Worm (Caenorhabditis elegans) whole organism, L2 larva: ENCODE data around the gene uda-1.

ENCODE experiments used
- C34F6.9 ChIP-seq: fragments of 150-350 bp; optimal IDR thresholded peaks from 2 replicates; lab custom pipeline; 2014; ENCODE audit warnings: missing biosample characterization, missing genetic modification characterization
- F13H6.1 ChIP-seq: sonication (generic microtip); optimal IDR thresholded peaks from 2 replicates; lab custom pipeline; 2016; ENCODE audit warnings: missing genetic modification characterization, missing compliant biosample characterization
- R02D3.7 ChIP-seq: fragments of 150-350 bp; optimal IDR thresholded peaks from 2 replicates; lab custom pipeline; 2014; ENCODE audit warnings: missing biosample characterization, missing genetic modification characterization
- Y55F3AM.14 ChIP-seq: fragments of 200-800 bp; sonication (Bioruptor generic); optimal IDR thresholded peaks from 2 replicates; lab custom pipeline; 2018; ENCODE audit warnings: mild to moderate bottlenecking, missing genetic modification characterization, missing compliant biosample characterization
- ZK546.5 ChIP-seq: sonication (generic microtip); optimal IDR thresholded peaks from 2 replicates; lab custom pipeline; 2017; ENCODE audit warnings: missing biosample characterization, missing genetic modification characterization
- alr-1 ChIP-seq: fragments of 150-350 bp; optimal IDR thresholded peaks from 2 replicates; lab custom pipeline; 2014; ENCODE audit warnings: missing biosample characterization, missing genetic modification characterization
- aly-2 ChIP-seq: fragments of 150-350 bp; optimal IDR thresholded peaks from 2 replicates; lab custom pipeline; 2014; ENCODE audit warnings: missing biosample characterization, missing genetic modification characterization
- ama-1 ChIP-seq: fragments of 150-350 bp; optimal IDR thresholded peaks from 2 replicates; lab custom pipeline; 2018; ENCODE audit warnings: inconsistent platforms
- ceh-16 ChIP-seq: fragments of 150-350 bp; optimal IDR thresholded peaks from 2 replicates; lab custom pipeline; 2014; ENCODE audit warnings: missing biosample characterization, missing genetic modification characterization
- crh-2 ChIP-seq: sonication (generic microtip); optimal IDR thresholded peaks from 2 replicates; lab custom pipeline; 2017; ENCODE audit warnings: missing biosample characterization, missing genetic modification characterization
- dmd-4 ChIP-seq: sonication (generic microtip); optimal IDR thresholded peaks from 2 replicates; lab custom pipeline; 2017; ENCODE audit warnings: missing biosample characterization, missing genetic modification characterization
- egl-27 ChIP-seq: sonication (generic microtip); optimal IDR thresholded peaks from 3 replicates; lab custom pipeline; 2017; ENCODE audit warnings: missing biosample characterization, missing genetic modification reagents, missing genetic modification characterization
- elt-1 ChIP-seq: fragments of 150-350 bp; optimal IDR thresholded peaks from 2 replicates; lab custom pipeline; 2014; ENCODE audit warnings: missing biosample characterization, missing genetic modification characterization
- elt-3 ChIP-seq: sonication (generic microtip); optimal IDR thresholded peaks from 2 replicates; lab custom pipeline; 2017; ENCODE audit warnings: missing biosample characterization, missing genetic modification characterization
- fos-1 ChIP-seq: fragments of 150-350 bp; optimal IDR thresholded peaks from 2 replicates; lab custom pipeline; 2014; ENCODE audit warnings: missing biosample characterization, missing genetic modification characterization
- gmeb-1 ChIP-seq: fragments of 150-350 bp; optimal IDR thresholded peaks from 2 replicates; lab custom pipeline; 2014; ENCODE audit warnings: missing biosample characterization, missing genetic modification characterization
- lin-13 ChIP-seq: fragments of 150-350 bp; optimal IDR thresholded peaks from 2 replicates; lab custom pipeline; 2014; ENCODE audit warnings: missing biosample characterization, missing genetic modification reagents, missing genetic modification characterization
- lin-39 ChIP-seq: fragments of 150-350 bp; optimal IDR thresholded peaks from 2 replicates; lab custom pipeline; 2014; ENCODE audit warnings: missing biosample characterization, missing genetic modification reagents, missing genetic modification characterization
- lsy-2 ChIP-seq, 2 experiments: fragments of 150-350 bp in 1 of 2; sonication (generic microtip) in 1 of 2; optimal IDR thresholded peaks; 2 replicates each; lab custom pipeline; 2014 to 2017; ENCODE audit warnings: missing biosample characterization in 2 of 2, missing genetic modification characterization in 2 of 2
- mab-5 ChIP-seq: fragments of 150-350 bp; optimal IDR thresholded peaks from 2 replicates; lab custom pipeline; 2014; ENCODE audit warnings: missing biosample characterization, missing genetic modification characterization
- mbf-1 ChIP-seq: sonication (generic microtip); optimal IDR thresholded peaks from 2 replicates; lab custom pipeline; 2017; ENCODE audit warnings: missing biosample characterization, missing genetic modification characterization
- mdl-1 ChIP-seq, 2 experiments: fragments of 150-350 bp in 1 of 2; sonication (generic microtip) in 1 of 2; optimal IDR thresholded peaks; 2 replicates each; lab custom pipeline; 2017; ENCODE audit warnings: missing biosample characterization in 2 of 2, missing genetic modification characterization in 2 of 2
- nhr-10 ChIP-seq: sonication (generic microtip); optimal IDR thresholded peaks from 2 replicates; lab custom pipeline; 2017; ENCODE audit warnings: missing biosample characterization, missing genetic modification characterization
- nhr-12 ChIP-seq: fragments of 150-350 bp; optimal IDR thresholded peaks from 2 replicates; lab custom pipeline; 2014; ENCODE audit warnings: missing biosample characterization, missing genetic modification characterization
- nhr-129 ChIP-seq: fragments of 150-350 bp; optimal IDR thresholded peaks from 2 replicates; lab custom pipeline; 2014; ENCODE audit warnings: missing biosample characterization, missing genetic modification characterization
- nhr-21 ChIP-seq: fragments of 150-350 bp; optimal IDR thresholded peaks from 2 replicates; lab custom pipeline; 2014; ENCODE audit warnings: missing biosample characterization, missing genetic modification characterization
- nhr-23 ChIP-seq: fragments of 150-350 bp; optimal IDR thresholded peaks from 2 replicates; lab custom pipeline; 2014; ENCODE audit warnings: missing biosample characterization, missing genetic modification reagents, missing genetic modification characterization
- nhr-237 ChIP-seq: fragments of 150-350 bp; optimal IDR thresholded peaks from 2 replicates; lab custom pipeline; 2014; ENCODE audit warnings: missing biosample characterization, missing genetic modification characterization
- nhr-25 ChIP-seq: fragments of 150-350 bp; sonication (generic microtip); optimal IDR thresholded peaks from 3 replicates; lab custom pipeline; 2014; ENCODE audit warnings: missing biosample characterization, missing genetic modification characterization
- nhr-6 ChIP-seq: fragments of 150-350 bp; optimal IDR thresholded peaks from 2 replicates; lab custom pipeline; 2014; ENCODE audit warnings: missing biosample characterization, missing genetic modification characterization
- peb-1 ChIP-seq: fragments of 150-350 bp; optimal IDR thresholded peaks from 2 replicates; lab custom pipeline; 2014; ENCODE audit warnings: missing biosample characterization, missing genetic modification characterization
- skn-1 ChIP-seq: sonication (generic microtip); optimal IDR thresholded peaks from 2 replicates; lab custom pipeline; 2017; ENCODE audit warnings: missing biosample characterization, missing genetic modification characterization
- sma-3 ChIP-seq: sonication (generic microtip); optimal IDR thresholded peaks from 2 replicates; lab custom pipeline; 2016; ENCODE audit warnings: missing genetic modification reagents, missing genetic modification characterization, missing compliant biosample characterization
- sma-9 ChIP-seq, 2 experiments: fragments of 150-350 bp in 1 of 2; sonication (generic microtip) in 1 of 2; optimal IDR thresholded peaks; 2 replicates each; lab custom pipeline; 2014 to 2016; ENCODE audit warnings: missing genetic modification characterization in 2 of 2, mild to moderate bottlenecking in 1 of 2, missing biosample characterization in 1 of 2, missing compliant biosample characterization in 1 of 2, missing genetic modification reagents in 1 of 2, moderate library complexity in 1 of 2
- snpc-4 ChIP-seq: fragments of 150-350 bp; optimal IDR thresholded peaks from 2 replicates; lab custom pipeline; 2014; ENCODE audit warnings: missing biosample characterization, missing genetic modification characterization
- unc-39 ChIP-seq: fragments of 150-350 bp; optimal IDR thresholded peaks from 2 replicates; lab custom pipeline; 2014; ENCODE audit warnings: missing biosample characterization, missing genetic modification characterization
- unc-55 ChIP-seq: fragments of 150-350 bp; sonication (generic microtip); optimal IDR thresholded peaks from 3 replicates; lab custom pipeline; 2014; ENCODE audit warnings: missing biosample characterization, missing genetic modification reagents, missing genetic modification characterization
- unc-62 ChIP-seq: fragments of 150-350 bp; optimal IDR thresholded peaks from 2 replicates; lab custom pipeline; 2014; ENCODE audit warnings: missing biosample characterization, missing genetic modification reagents, missing genetic modification characterization
- zag-1 ChIP-seq: fragments of 150-350 bp; optimal IDR thresholded peaks from 2 replicates; lab custom pipeline; 2014; ENCODE audit warnings: missing biosample characterization, missing genetic modification characterization
- ztf-1 ChIP-seq: fragments of 200-800 bp; sonication (Bioruptor generic); conservative IDR thresholded peaks from 2 replicates; pipeline ENCODE4 v1.3.6; 2022; ENCODE audit warnings: missing genetic modification characterization, missing compliant biosample characterization
- ztf-4 ChIP-seq: fragments of 150-350 bp; optimal IDR thresholded peaks from 2 replicates; lab custom pipeline; 2014; ENCODE audit warnings: missing biosample characterization, missing genetic modification characterization

The uda-1 gene

ce11 chrV:10019083-10019624 is 14.6 kb downstream of the uda-1 start:
- no peak for TF ChIP-seq sma-3
- TF ChIP-seq egl-27, result no peak
- TF ChIP-seq zag-1 (tag; lab: Kevin White, UChicago), result no peak
- no peak for TF ChIP-seq aly-2 (tag; lab: Kevin White, UChicago)
- TF ChIP-seq unc-39, result no peak
- TF ChIP-seq nhr-129, result no peak
- no peak for TF ChIP-seq peb-1 (tag; lab: Kevin White, UChicago)
- TF ChIP-seq nhr-12 (tag; lab: Kevin White, UChicago), result no peak
- TF ChIP-seq nhr-25 (tag; lab: Kevin White, UChicago), result no peak
- no peak for TF ChIP-seq elt-1
- no peak for TF ChIP-seq ZK546.5
- no peak for TF ChIP-seq gmeb-1 (tag; lab: Kevin White, UChicago)
- TF ChIP-seq ceh-16 (tag; lab: Kevin White, UChicago), result no peak
- TF ChIP-seq lin-39, result no peak
- TF ChIP-seq unc-62 (GFP tag; lab: Kevin White, UChicago), result no peak
- TF ChIP-seq nhr-237 (tag; lab: Kevin White, UChicago), result no peak
- TF ChIP-seq elt-3 (tag; lab: Kevin White, UChicago), result no peak
- TF ChIP-seq nhr-23 (tag; lab: Kevin White, UChicago), result no peak

- TF ChIP-seq unc-55 (GFP tag; lab: Kevin White, UChicago), result peak; percentile 26
- no peak for TF ChIP-seq fos-1 (tag; lab: Kevin White, UChicago)
- peak; percentile 28 for TF ChIP-seq C34F6.9 (tag; lab: Kevin White, UChicago)
- TF ChIP-seq lin-13 (GFP tag; lab: Kevin White, UChicago), result no peak
- peak in 1 of 2 experiments; percentile 31 for TF ChIP-seq lsy-2 (tag; optimal IDR thresholded peaks at IDR 0.05; lab: Kevin White, UChicago)
- peak; percentile 60 for TF ChIP-seq nhr-129
- no peak for TF ChIP-seq crh-2 (tag; lab: Kevin White, UChicago)
- TF ChIP-seq ama-1 (lab: Kevin White, UChicago), result no peak
- peak in 1 of 2 experiments; percentile 47 for TF ChIP-seq mdl-1 (tag; optimal IDR thresholded peaks at IDR 0.05; lab: Kevin White, UChicago)
- TF ChIP-seq nhr-12 (tag; lab: Kevin White, UChicago), result no peak
- TF ChIP-seq snpc-4 (tag; lab: Kevin White, UChicago), result no peak
- no peak for TF ChIP-seq mbf-1 (tag; lab: Kevin White, UChicago)
- TF ChIP-seq sma-9 (GFP tag; optimal IDR thresholded peaks at IDR 0.05; lab: Kevin White, UChicago), result peak; percentile 59
- no peak for TF ChIP-seq sma-9 (tag; optimal IDR thresholded peaks at IDR 0.05; lab: Kevin White, UChicago)
- no peak for TF ChIP-seq sma-3
- TF ChIP-seq, all 48 proteins: peak for 6
Measured at ce11 chrV:10019934-10020333, 15.4 kb downstream of the uda-1 start.

ce11 chrV:10023062-10023536 is 18.5 kb downstream of the uda-1 start:
- no peak for TF ChIP-seq R02D3.7 (tag; lab: Kevin White, UChicago)
- no peak for TF ChIP-seq F13H6.1 (tag; lab: Kevin White, UChicago)
- TF ChIP-seq nhr-6 (tag; lab: Kevin White, UChicago), result no peak
- TF ChIP-seq nhr-21 (tag; lab: Kevin White, UChicago), result no peak
- TF ChIP-seq lsy-2 (tag; optimal IDR thresholded peaks at IDR 0.05; lab: Kevin White, UChicago), result no peak
- TF ChIP-seq unc-55 (GFP tag; lab: Kevin White, UChicago), result no peak
- TF ChIP-seq ama-1 (lab: Kevin White, UChicago), result no peak
- TF ChIP-seq C34F6.9 (tag; lab: Kevin White, UChicago), result no peak
- TF ChIP-seq lin-39, result no peak
- TF ChIP-seq Y55F3AM.14, result no peak
- no peak for TF ChIP-seq alr-1 (tag; lab: Kevin White, UChicago)
- TF ChIP-seq unc-39, result no peak
- no peak for TF ChIP-seq dmd-4
- TF ChIP-seq mbf-1 (tag; lab: Kevin White, UChicago), result no peak
- no peak for TF ChIP-seq mab-5 (tag; lab: Kevin White, UChicago)
- TF ChIP-seq ZK546.5, result no peak
- TF ChIP-seq elt-3 (tag; lab: Kevin White, UChicago), result no peak

DNA sequence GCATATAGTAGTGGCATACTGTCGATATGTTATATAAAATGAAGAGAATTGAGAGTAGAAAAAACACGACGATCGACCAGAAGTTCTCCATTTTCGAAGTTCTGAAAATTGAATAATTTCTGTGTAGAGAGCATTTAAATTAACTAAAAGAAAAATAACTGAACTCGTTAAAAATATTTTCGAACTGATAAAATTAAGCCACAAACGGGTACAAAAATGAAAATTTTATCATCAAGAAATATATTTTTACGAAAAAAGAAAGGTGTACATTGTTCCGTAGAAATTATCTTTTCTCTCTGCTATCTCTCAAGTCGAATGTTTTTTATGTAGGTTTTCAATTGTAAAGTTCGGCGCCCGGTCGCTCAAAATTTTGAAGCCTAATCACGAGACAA is 26.4 kb downstream of the uda-1 start, which contains the start of gene acl-2:
Gene acl-2, minus strand, starts transcription at position 101 of the 392 bp plus-strand sequence.
- TF ChIP-seq ZK546.5, result no peak
- no peak for TF ChIP-seq ztf-1
- TF ChIP-seq sma-9 (GFP tag; optimal IDR thresholded peaks at IDR 0.05; lab: Kevin White, UChicago), result no peak
- no peak for TF ChIP-seq sma-9 (tag; optimal IDR thresholded peaks at IDR 0.05; lab: Kevin White, UChicago)
- no peak for TF ChIP-seq nhr-10 (tag; lab: Kevin White, UChicago)
- TF ChIP-seq R02D3.7 (tag; lab: Kevin White, UChicago), result no peak
- no peak for TF ChIP-seq lin-13 (GFP tag; lab: Kevin White, UChicago)
- no peak for TF ChIP-seq sma-3
- TF ChIP-seq lin-39, result no peak
- no peak for TF ChIP-seq ztf-4
- TF ChIP-seq nhr-237 (tag; lab: Kevin White, UChicago), result no peak
- no peak for TF ChIP-seq nhr-21 (tag; lab: Kevin White, UChicago)
- no peak for TF ChIP-seq dmd-4
- TF ChIP-seq nhr-25 (tag; lab: Kevin White, UChicago), result no peak
- no peak for TF ChIP-seq snpc-4 (tag; lab: Kevin White, UChicago)
- TF ChIP-seq skn-1 (tag; lab: Kevin White, UChicago), result no peak
- TF ChIP-seq gmeb-1 (tag; lab: Kevin White, UChicago), result no peak
- no peak for TF ChIP-seq mdl-1 (tag; optimal IDR thresholded peaks at IDR 0.05; lab: Kevin White, UChicago)
- TF ChIP-seq, all 48 proteins: peak for 0
